Worm (Caenorhabditis elegans) whole organism, mixed stage, embryonic: ENCODE measurements around the gene sta-2.

ENCODE experiments used
- blmp-1 ChIP-seq: fragments of 150-350 bp; optimal IDR thresholded peaks from 2 replicates; lab custom pipeline; 2014; ENCODE audit warnings: missing biosample characterization, missing genetic modification characterization
- mep-1 ChIP-seq: fragments of 150-350 bp; optimal IDR thresholded peaks from 2 replicates; lab custom pipeline; 2017; ENCODE audit warnings: missing biosample characterization, missing genetic modification reagents, missing genetic modification characterization, inconsistent platforms
- mls-2 ChIP-seq: sonication (generic microtip); optimal IDR thresholded peaks from 2 replicates; lab custom pipeline; 2016; ENCODE audit warnings: mild to moderate bottlenecking, missing genetic modification characterization, moderate library complexity, missing compliant biosample characterization
- nhr-12 ChIP-seq: fragments of 150-350 bp; optimal IDR thresholded peaks from 2 replicates; lab custom pipeline; 2014; ENCODE audit warnings: missing biosample characterization, missing genetic modification characterization
- unc-62 ChIP-seq: fragments of 150-350 bp; optimal IDR thresholded peaks from 2 replicates; lab custom pipeline; 2014; ENCODE audit warnings: missing biosample characterization, missing genetic modification reagents, missing genetic modification characterization

DNA sequence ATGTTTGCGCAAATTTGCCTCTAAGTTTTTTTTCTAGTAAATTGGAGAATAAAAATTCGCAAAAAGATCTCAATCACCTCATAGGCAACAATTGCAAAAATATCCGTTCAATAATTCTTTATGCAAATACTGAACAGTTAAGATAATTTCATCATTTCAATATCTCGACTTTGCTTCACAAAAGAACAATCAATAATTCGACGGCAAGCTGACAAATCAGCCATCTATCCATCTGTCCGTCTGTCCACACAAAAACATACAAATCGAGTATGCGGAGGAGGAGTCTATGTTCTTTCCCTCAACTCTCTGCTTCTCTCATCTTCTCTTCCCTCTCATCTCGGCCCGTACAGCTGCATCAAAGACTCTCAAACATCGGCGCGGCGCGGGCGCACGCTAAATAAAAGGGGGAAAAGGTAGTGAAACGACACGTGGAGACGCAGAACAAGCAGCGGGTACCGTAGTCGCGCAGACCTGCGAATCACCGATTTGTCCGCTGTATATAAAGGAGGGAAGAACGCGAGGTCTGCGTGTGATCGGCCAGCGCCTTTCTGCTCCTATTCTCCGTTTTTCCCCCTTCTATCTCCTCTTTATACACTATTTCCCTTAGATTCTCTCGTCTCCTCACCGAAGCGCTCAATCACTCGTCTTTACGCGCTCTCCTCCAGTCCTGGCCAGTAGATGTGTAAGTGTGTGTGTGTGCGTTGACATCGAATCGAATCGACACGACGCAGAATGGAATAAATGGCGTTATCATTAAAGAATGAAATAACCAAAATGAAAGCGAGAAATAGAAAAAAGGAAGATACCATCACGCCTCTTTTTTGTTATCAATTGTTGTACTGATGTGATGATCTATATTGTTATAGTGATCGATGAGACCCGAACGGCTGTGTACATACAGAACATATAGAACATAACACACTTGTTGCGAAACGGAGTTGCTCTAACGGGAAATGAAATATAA lies 10.0 kb upstream of the sta-2 start:
- TF ChIP-seq nhr-12 (tag; lab: Kevin White, UChicago) (peak; percentile 48), blmp-1 (peak; percentile 11), mls-2 (peak; percentile 90), mep-1 (tag; lab: Kevin White, UChicago) (peak; percentile 38), unc-62 (GFP tag; lab: Kevin White, UChicago) (peak; percentile 83)
